Worm (Caenorhabditis elegans): ENCODE data around the gene R05D3.8.
"Not testable (repeated sequence)": the region's sequence is repeated elsewhere in the genome, so short reads cannot be mapped to it uniquely, and the experiment has no call there.

R05D3.8 gene

ce11 chrIII:8355462-8355815 is 2.7 kb downstream of the R05D3.8 start:
- peak; percentile 61 for TF ChIP-seq F33H1.4 (GFP tag; IDR thresholded peaks at IDR 0.05)
- TF ChIP-seq madf-8 (GFP tag; conservative IDR thresholded peaks at IDR 0.05), result peak; percentile 64
- no peak for TF ChIP-seq zim-3 (tag; optimal IDR thresholded peaks at IDR 0.05)
- TF ChIP-seq ama-1 (optimal IDR thresholded peaks at IDR 0.05), result no peak
- no peak for TF ChIP-seq ama-1 (GFP tag; optimal IDR thresholded peaks at IDR 0.05)
- TF ChIP-seq madf-6 (GFP tag; IDR thresholded peaks at IDR 0.05), result peak; percentile 84
- TF ChIP-seq xnd-1 (tag; optimal IDR thresholded peaks at IDR 0.05), result peak; percentile 15
- peak; percentile 85 for TF ChIP-seq efl-1 (GFP tag; optimal IDR thresholded peaks at IDR 0.05)
- TF ChIP-seq dpl-1 (GFP tag; optimal IDR thresholded peaks at IDR 0.05), result peak; percentile 73
- no peak for TF ChIP-seq tlf-1 (GFP tag; optimal IDR thresholded peaks at IDR 0.05)
- peak; percentile 67 for TF ChIP-seq D2030.7 (GFP tag; IDR thresholded peaks at IDR 0.05)
- TF ChIP-seq hsf-1 (GFP tag; IDR thresholded peaks at IDR 0.05), result peak; percentile 96
- TF ChIP-seq lsl-1 (GFP tag; optimal IDR thresholded peaks at IDR 0.05), result peak; percentile 61
- peak; percentile 70 for TF ChIP-seq B0019.2 (GFP tag; conservative IDR thresholded peaks at IDR 0.05)
- TF ChIP-seq lin-54 (GFP tag; optimal IDR thresholded peaks at IDR 0.05), result peak; percentile 9
- TF ChIP-seq ceh-91 (GFP tag; IDR thresholded peaks at IDR 0.05), result peak; percentile 58; the same call in 1 of the 2 replicates
- TF ChIP-seq madf-3 (GFP tag; IDR thresholded peaks at IDR 0.05), result no peak

ce11 chrIII:8354644-8355461 is 3.3 kb downstream of the R05D3.8 start, which contains the start of gene unc-116:
Gene unc-116 (minus strand): TSS chrIII:8355174.
- peak; percentile 5; the same call in 1 of the 2 replicates for TF ChIP-seq F33H1.4 (GFP tag; IDR thresholded peaks at IDR 0.05)
- TF ChIP-seq ceh-79 (tag; optimal IDR thresholded peaks at IDR 0.05), result peak; percentile 8
- TF ChIP-seq K12H6.12 (tag; optimal IDR thresholded peaks at IDR 0.05), result peak; percentile 56
- no peak for TF ChIP-seq Y95B8A.8 (GFP tag; IDR thresholded peaks at IDR 0.05)
- TF ChIP-seq hmg-1.2 (GFP tag; IDR thresholded peaks at IDR 0.05), result peak; percentile 34; the same call in 1 of the 2 replicates
- no peak for TF ChIP-seq gei-17 (GFP tag; optimal IDR thresholded peaks at IDR 0.05)
- 0 out of 2 replicates have a peak, but pooled peaks have one; percentile 24 for TF ChIP-seq let-526 (GFP tag; IDR thresholded peaks at IDR 0.05)
- TF ChIP-seq attf-3 (GFP tag; conservative IDR thresholded peaks at IDR 0.05), result 0 out of 2 replicates have a peak, but pooled peaks have one; percentile 10
- no peak for TF ChIP-seq die-1 (tag; optimal IDR thresholded peaks at IDR 0.05)
- TF ChIP-seq ztf-25 (GFP tag; IDR thresholded peaks at IDR 0.05), result no peak
- TF ChIP-seq ets-4 (GFP tag; optimal IDR thresholded peaks at IDR 0.05), result peak; percentile 7
- TF ChIP-seq dox-1 (GFP tag; IDR thresholded peaks at IDR 0.05), result 0 out of 2 replicates have a peak, but pooled peaks have one; percentile 7
- peak; percentile 80 for TF ChIP-seq attf-5 (GFP tag; optimal IDR thresholded peaks at IDR 0.05)
- TF ChIP-seq cebp-1 (GFP tag; IDR thresholded peaks at IDR 0.05), result peak; percentile 99
- TF ChIP-seq cebp-1 (tag; optimal IDR thresholded peaks at IDR 0.05), result peak; percentile 100
- no peak for TF ChIP-seq ama-1 (optimal IDR thresholded peaks at IDR 0.05)
- no peak for TF ChIP-seq ama-1 (GFP tag; optimal IDR thresholded peaks at IDR 0.05)
- peak in 1 of 3 experiments; percentile 41 for TF ChIP-seq lin-35 (GFP tag; optimal IDR thresholded peaks at IDR 0.05)

ce11 chrIII:8347822-8348221 is 10.3 kb downstream of the R05D3.8 start, which contains the start of gene clc-29:
Gene clc-29 (minus strand): TSS chrIII:8347922.
- not testable (repeated sequence) for TF ChIP-seq ZK185.1 (tag; optimal IDR thresholded peaks at IDR 0.05; ENCODE audit: poor library complexity, severe bottlenecking); cebp-1 (GFP tag; IDR thresholded peaks at IDR 0.05); cebp-1 (tag; optimal IDR thresholded peaks at IDR 0.05); egrh-3 (GFP tag; IDR thresholded peaks at IDR 0.05)

Measured in whole organism, young adult.